Fruit fly (Drosophila melanogaster) whole organism, embryonic: ENCODE results near the gene TfIIA-S.
A peak's percentile ranks its signal among the peaks of the same experiment; 100 is the strongest.

ENCODE experiments used
- Adf1 ChIP-seq: fragments of 200-800 bp; sonication (Bioruptor generic); IDR thresholded peaks from 2 replicates; pipeline ENCODE4 v1.3.6; 2022; ENCODE audit warnings: missing biosample characterization, missing genetic modification characterization
- Bdp1 ChIP-seq: fragments of 200-800 bp; sonication (Bioruptor generic); optimal IDR thresholded peaks from 3 replicates; lab custom pipeline; 2016; ENCODE audit warnings: missing biosample characterization, missing genetic modification characterization
- CG10431 ChIP-seq: fragments of 200-800 bp; sonication (Bioruptor generic); optimal IDR thresholded peaks from 3 replicates; lab custom pipeline; 2018; ENCODE audit warnings: missing biosample characterization, mild to moderate bottlenecking, missing genetic modification characterization
- CG10959 ChIP-seq: fragments of 200-800 bp; sonication (Bioruptor generic); IDR thresholded peaks from 2 replicates; pipeline ENCODE4 v1.3.6; 2022; ENCODE audit warnings: missing biosample characterization, missing genetic modification characterization
- CG11398 ChIP-seq: fragments of 200-800 bp; sonication (Bioruptor generic); optimal IDR thresholded peaks from 2 replicates; lab custom pipeline; 2016; ENCODE audit warnings: missing biosample characterization, missing genetic modification characterization
- CG12391 ChIP-seq: fragments of 200-800 bp; sonication (Bioruptor generic); optimal IDR thresholded peaks from 3 replicates; lab custom pipeline; 2018; ENCODE audit warnings: missing biosample characterization, mild to moderate bottlenecking, missing genetic modification characterization, moderate library complexity
- CG12942 ChIP-seq: fragments of 200-800 bp; sonication (Bioruptor generic); optimal IDR thresholded peaks from 3 replicates; lab custom pipeline; 2016; ENCODE audit warnings: missing biosample characterization, missing genetic modification characterization
- CG14860 ChIP-seq: fragments of 200-800 bp; sonication (Bioruptor generic); IDR thresholded peaks from 3 replicates; pipeline ENCODE4 v1.3.6; 2022; ENCODE audit warnings: missing biosample characterization, missing genetic modification characterization; ENCODE audit not compliant: partially characterized antibody
- CG15269 ChIP-seq: fragments of 200-800 bp; sonication (Bioruptor generic); optimal IDR thresholded peaks from 2 replicates; lab custom pipeline; 2018; ENCODE audit warnings: missing biosample characterization, mild to moderate bottlenecking, missing genetic modification characterization, moderate library complexity
- CG1603 ChIP-seq: fragments of 200-800 bp; sonication (Bioruptor generic); optimal IDR thresholded peaks from 2 replicates; lab custom pipeline; 2019; ENCODE audit warnings: missing biosample characterization, mild to moderate bottlenecking, missing genetic modification characterization, moderate library complexity
- CG16815 ChIP-seq: fragments of 200-800 bp; sonication (Bioruptor generic); optimal IDR thresholded peaks from 3 replicates; lab custom pipeline; 2017; ENCODE audit warnings: missing biosample characterization, mild to moderate bottlenecking, missing genetic modification characterization
- CG17186 ChIP-seq: fragments of 200-800 bp; sonication (Bioruptor generic); optimal IDR thresholded peaks from 3 replicates; lab custom pipeline; 2017; ENCODE audit warnings: missing biosample characterization, missing genetic modification reagents, missing genetic modification characterization
- CG17612 ChIP-seq: fragments of 200-800 bp; sonication (Bioruptor generic); IDR thresholded peaks from 2 replicates; pipeline ENCODE4 v1.3.6; 2022; ENCODE audit warnings: missing biosample characterization, missing genetic modification characterization
- CG18011 ChIP-seq: fragments of 200-800 bp; sonication (Bioruptor generic); optimal IDR thresholded peaks from 2 replicates; lab custom pipeline; 2017; ENCODE audit warnings: missing biosample characterization, missing genetic modification characterization, mild to moderate bottlenecking, moderate library complexity, missing genotype
- CG18764 ChIP-seq: fragments of 200-800 bp; sonication (Bioruptor generic); optimal IDR thresholded peaks from 3 replicates; lab custom pipeline; 2016; ENCODE audit warnings: missing biosample characterization, missing genetic modification characterization
- CG2129 ChIP-seq: fragments of 200-800 bp; sonication (Bioruptor generic); IDR thresholded peaks from 2 replicates; pipeline ENCODE4 v1.3.6; 2022; ENCODE audit warnings: missing biosample characterization, missing genetic modification characterization; ENCODE audit not compliant: partially characterized antibody
- CG31441 ChIP-seq: fragments of 200-800 bp; sonication (Bioruptor generic); IDR thresholded peaks from 2 replicates; pipeline ENCODE4 v1.3.6; 2022; ENCODE audit warnings: missing biosample characterization, missing genetic modification characterization
- CG32772 ChIP-seq: fragments of 200-800 bp; sonication (Bioruptor generic); IDR thresholded peaks from 2 replicates; pipeline ENCODE4 v1.3.6; 2022; ENCODE audit warnings: missing biosample characterization, missing genetic modification characterization
- CG33213 ChIP-seq: fragments of 200-800 bp; sonication (Bioruptor generic); optimal IDR thresholded peaks from 3 replicates; lab custom pipeline; 2016; ENCODE audit warnings: missing biosample characterization, missing genetic modification characterization
- CG4730 ChIP-seq: fragments of 200-800 bp; sonication (Bioruptor generic); IDR thresholded peaks from 2 replicates; pipeline ENCODE4 v1.3.6; 2022; ENCODE audit warnings: missing biosample characterization, missing genetic modification characterization
- CG4854 ChIP-seq: fragments of 200-800 bp; sonication (Bioruptor generic); optimal IDR thresholded peaks from 2 replicates; lab custom pipeline; 2016; ENCODE audit warnings: missing biosample characterization, missing genetic modification characterization, inconsistent platforms
- CG6689 ChIP-seq: fragments of 200-800 bp; sonication (Bioruptor generic); IDR thresholded peaks from 2 replicates; pipeline ENCODE4 v1.3.6; 2022; ENCODE audit warnings: missing biosample characterization, missing genetic modification characterization
- CG6813 ChIP-seq: fragments of 200-800 bp; sonication (Bioruptor generic); optimal IDR thresholded peaks from 2 replicates; lab custom pipeline; 2017; ENCODE audit warnings: missing biosample characterization, missing genetic modification characterization, mild to moderate bottlenecking, moderate library complexity, missing genetic modification reagents
- CG8944 ChIP-seq: fragments of 200-800 bp; sonication (Bioruptor generic); optimal IDR thresholded peaks from 3 replicates; lab custom pipeline; 2016; ENCODE audit warnings: missing biosample characterization, missing genetic modification characterization
- CG9215 ChIP-seq: fragments of 200-800 bp; sonication (Bioruptor generic); IDR thresholded peaks from 2 replicates; pipeline ENCODE4 v1.3.6; 2022; ENCODE audit warnings: missing biosample characterization, missing genetic modification characterization
- CG9932 ChIP-seq: fragments of 200-800 bp; sonication (Bioruptor generic); IDR thresholded peaks from 2 replicates; pipeline ENCODE4 v1.3.6; 2022; ENCODE audit warnings: missing biosample characterization, missing genetic modification characterization
- Ets97D ChIP-seq: fragments of 200-800 bp; sonication (Bioruptor generic); optimal IDR thresholded peaks from 3 replicates; lab custom pipeline; 2016; ENCODE audit warnings: missing biosample characterization, missing genetic modification characterization
- HLHmδ ChIP-seq: fragments of 200-800 bp; sonication (Bioruptor generic); optimal IDR thresholded peaks from 2 replicates; lab custom pipeline; 2018; ENCODE audit warnings: missing biosample characterization, mild to moderate bottlenecking, missing genetic modification characterization, moderate library complexity
- HmgD ChIP-seq: fragments of 200-800 bp; sonication (Bioruptor generic); optimal IDR thresholded peaks from 3 replicates; lab custom pipeline; 2016; ENCODE audit warnings: missing biosample characterization, missing genetic modification characterization
- Hmr ChIP-seq: fragments of 200-800 bp; sonication (Bioruptor generic); optimal IDR thresholded peaks from 3 replicates; lab custom pipeline; 2017; ENCODE audit warnings: mild to moderate bottlenecking, missing biosample characterization, missing genetic modification reagents, missing genetic modification characterization
- MTF-1 ChIP-seq: fragments of 200-800 bp; sonication (Bioruptor generic); optimal IDR thresholded peaks from 2 replicates; lab custom pipeline; 2018; ENCODE audit warnings: missing biosample characterization, mild to moderate bottlenecking, missing genetic modification characterization, borderline replicate concordance
- PHDP ChIP-seq: fragments of 200-800 bp; sonication (Bioruptor generic); optimal IDR thresholded peaks from 3 replicates; lab custom pipeline; 2018; ENCODE audit warnings: missing biosample characterization, mild to moderate bottlenecking, missing genetic modification characterization, moderate library complexity
- Ravus ChIP-seq: fragments of 200-800 bp; sonication (Bioruptor generic); IDR thresholded peaks from 2 replicates; pipeline ENCODE4 v1.3.6; 2022; ENCODE audit warnings: missing biosample characterization, missing genetic modification characterization
- Rfx ChIP-seq: fragments of 200-800 bp; sonication (Bioruptor generic); IDR thresholded peaks from 2 replicates; pipeline ENCODE4 v1.3.6; 2022; ENCODE audit warnings: missing biosample characterization, missing genetic modification characterization
- Scr ChIP-seq: fragments of 200-800 bp; sonication (Bioruptor generic); IDR thresholded peaks from 2 replicates; pipeline ENCODE4 v1.3.6; 2022; ENCODE audit warnings: missing biosample characterization, missing genetic modification characterization; ENCODE audit not compliant: partially characterized antibody
- amos ChIP-seq: fragments of 200-800 bp; sonication (Bioruptor generic); IDR thresholded peaks from 2 replicates; pipeline ENCODE4 v1.3.6; 2022; ENCODE audit warnings: missing biosample characterization, missing genetic modification characterization; ENCODE audit not compliant: partially characterized antibody
- bigmax ChIP-seq: fragments of 200-800 bp; sonication (Bioruptor generic); optimal IDR thresholded peaks from 2 replicates; lab custom pipeline; 2018; ENCODE audit warnings: missing biosample characterization, mild to moderate bottlenecking, missing genetic modification characterization
- chif ChIP-seq, 2 experiments: fragments of 200-800 bp; sonication (Bioruptor generic); optimal IDR thresholded peaks; 3 replicates each; lab custom pipeline; 2016; ENCODE audit warnings: missing biosample characterization in 2 of 2, missing genetic modification characterization in 2 of 2
- emc ChIP-seq: fragments of 200-800 bp; sonication (Bioruptor generic); optimal IDR thresholded peaks from 2 replicates; lab custom pipeline; 2016; ENCODE audit warnings: missing biosample characterization, missing genetic modification characterization
- ems ChIP-seq: fragments of 200-800 bp; sonication (Bioruptor generic); optimal IDR thresholded peaks from 3 replicates; lab custom pipeline; 2016; ENCODE audit warnings: missing biosample characterization, missing genetic modification characterization
- gce ChIP-seq: fragments of 200-800 bp; sonication (Bioruptor generic); IDR thresholded peaks from 3 replicates; pipeline ENCODE4 v1.3.6; 2022; ENCODE audit warnings: missing biosample characterization, missing genetic modification characterization
- gcm ChIP-seq: fragments of 200-800 bp; sonication (Bioruptor generic); optimal IDR thresholded peaks from 2 replicates; lab custom pipeline; 2019; ENCODE audit warnings: missing biosample characterization, mild to moderate bottlenecking, missing genetic modification characterization, moderate library complexity
- grn ChIP-seq: fragments of 200-800 bp; sonication (Bioruptor generic); optimal IDR thresholded peaks from 3 replicates; lab custom pipeline; 2017; ENCODE audit warnings: missing biosample characterization, missing genetic modification characterization
- hbn ChIP-seq: fragments of 200-800 bp; sonication (Bioruptor generic); IDR thresholded peaks from 2 replicates; pipeline ENCODE4 v1.3.6; 2022; ENCODE audit warnings: missing biosample characterization, missing genetic modification characterization; ENCODE audit not compliant: partially characterized antibody
- nom ChIP-seq: fragments of 200-800 bp; sonication (Bioruptor generic); optimal IDR thresholded peaks from 2 replicates; lab custom pipeline; 2017; ENCODE audit warnings: missing biosample characterization, missing genetic modification characterization, mild to moderate bottlenecking, moderate library complexity, missing genetic modification reagents
- pho ChIP-seq: fragments of 200-800 bp; sonication (Bioruptor generic); optimal IDR thresholded peaks from 2 replicates; lab custom pipeline; 2016; ENCODE audit warnings: missing biosample characterization, missing genetic modification characterization
- pnt ChIP-seq: fragments of 200-800 bp; sonication (Bioruptor generic); optimal IDR thresholded peaks from 3 replicates; lab custom pipeline; 2016; ENCODE audit warnings: missing biosample characterization, missing genetic modification characterization
- pum ChIP-seq: fragments of 200-800 bp; sonication (Bioruptor generic); optimal IDR thresholded peaks from 2 replicates; lab custom pipeline; 2016; ENCODE audit warnings: missing biosample characterization, missing genetic modification characterization
- salm ChIP-seq: fragments of 200-800 bp; sonication (Bioruptor generic); optimal IDR thresholded peaks from 2 replicates; lab custom pipeline; 2018; ENCODE audit warnings: missing biosample characterization, mild to moderate bottlenecking, missing genetic modification characterization
- stc ChIP-seq: fragments of 200-800 bp; sonication (Bioruptor generic); IDR thresholded peaks from 2 replicates; pipeline ENCODE4 v1.3.6; 2022; ENCODE audit warnings: missing biosample characterization, missing genetic modification characterization
- wdn ChIP-seq: fragments of 200-800 bp; sonication (Bioruptor generic); IDR thresholded peaks from 2 replicates; pipeline ENCODE4 v1.3.6; 2022; ENCODE audit warnings: missing biosample characterization, missing genetic modification characterization

The TfIIA-S gene

DNA sequence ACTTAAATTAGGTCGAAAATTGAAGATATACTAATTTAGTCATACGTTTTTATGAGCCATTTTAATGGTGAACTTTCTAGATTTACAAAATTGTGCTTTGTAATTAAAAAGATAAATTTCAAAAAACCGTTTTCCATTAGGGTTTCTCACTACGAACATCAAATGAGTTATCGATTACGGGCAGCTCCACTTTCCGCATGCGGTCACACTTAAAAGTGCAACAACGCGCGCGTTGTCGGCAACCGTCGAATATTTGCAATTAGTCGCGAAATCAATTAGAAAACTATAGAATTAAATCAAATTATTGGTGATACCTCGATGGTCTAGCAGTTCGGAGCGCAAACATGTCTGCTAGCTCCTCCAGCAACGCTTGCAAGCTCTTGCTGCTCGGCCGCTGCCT is 33.3 kb upstream of the TfIIA-S start, which contains the start of gene Ndc1 (continued):
- TF ChIP-seq pnt (no peak), ems (GFP tag; lab: Kevin White, UChicago) (no peak), CG2129 (no peak), Adf1 (GFP tag; lab: Robert Waterston, UW) (peak; percentile 29; the same call in 1 of the 2 replicates), CG17612 (GFP tag; lab: Robert Waterston, UW) (no peak), Rfx (no peak), HmgD (no peak), CG6689 (GFP tag; lab: Robert Waterston, UW) (no peak), CG17186 (peak; percentile 88), CG15269 (no peak), amos (peak; percentile 15; the same call in 1 of the 2 replicates), Ets97D (GFP tag; lab: Kevin White, UChicago) (peak; percentile 21), Hmr (no peak), CG6813 (no peak), CG4730 (GFP tag; lab: Robert Waterston, UW) (no peak), emc (GFP tag; lab: Kevin White, UChicago) (no peak), CG18764 (no peak), grn (GFP tag; lab: Kevin White, UChicago) (no peak), CG11398 (GFP tag; lab: Kevin White, UChicago) (no peak), PHDP (tag; lab: Kevin White, UChicago) (no peak), wdn (no peak), Ravus (GFP tag; lab: Robert Waterston, UW) (no peak), hbn (GFP tag; lab: Robert Waterston, UW) (peak; percentile 36; the same call in 1 of the 2 replicates), CG16815 (no peak), Scr (GFP tag; lab: Robert Waterston, UW) (peak; percentile 27; the same call in 1 of the 2 replicates), HLHmδ (GFP tag; lab: Kevin White, UChicago) (no peak), Bdp1 (no peak), pho (GFP tag; lab: Kevin White, UChicago) (no peak)

dm6 chr3R:23922502-23923350 is 31.9 kb upstream of the TfIIA-S start, which contains the start of the genes sba and CG31141:
Gene sba, minus strand, starts transcription at chr3R:23922973.
Gene CG31141, plus strand, starts transcription at chr3R:23923300.
- no peak for TF ChIP-seq CG4854 (GFP tag; lab: Kevin White, UChicago)
- peak; percentile 29 for TF ChIP-seq CG12391
- TF ChIP-seq CG32772 (GFP tag; lab: Robert Waterston, UW), result peak; percentile 44
- no peak for TF ChIP-seq gce (GFP tag; lab: Robert Waterston, UW)
- TF ChIP-seq chif (GFP tag; optimal IDR thresholded peaks at IDR 0.05; lab: Kevin White, UChicago), result no peak
- no peak for TF ChIP-seq pum
- TF ChIP-seq CG18011 (GFP tag; lab: Kevin White, UChicago), result no peak
- no peak for TF ChIP-seq salm (tag; lab: Kevin White, UChicago)
- no peak for TF ChIP-seq bigmax (GFP tag; lab: Kevin White, UChicago)
- TF ChIP-seq MTF-1, result no peak
- no peak for TF ChIP-seq CG9932 (GFP tag; lab: Robert Waterston, UW)
- no peak for TF ChIP-seq CG8944 (GFP tag; lab: Kevin White, UChicago)
- peak; percentile 26 for TF ChIP-seq gcm (GFP tag; lab: Kevin White, UChicago)
- no peak for TF ChIP-seq Bdp1
- TF ChIP-seq CG10431, result peak; percentile 3
- no peak for TF ChIP-seq CG9215 (GFP tag; lab: Robert Waterston, UW)
- TF ChIP-seq CG1603, result peak; percentile 80
- TF ChIP-seq CG14860 (GFP tag; lab: Robert Waterston, UW), result peak; percentile 81
- no peak; the same call in 1 of the 2 replicates for TF ChIP-seq stc
- no peak for TF ChIP-seq CG12942 (GFP tag; lab: Kevin White, UChicago)
- no peak for TF ChIP-seq CG31441 (GFP tag; lab: Robert Waterston, UW)
- peak; percentile 24 for TF ChIP-seq CG33213
- TF ChIP-seq CG10959 (GFP tag; lab: Robert Waterston, UW), result no peak
- TF ChIP-seq nom (GFP tag; lab: Kevin White, UChicago), result peak; percentile 63
